Worm (Caenorhabditis elegans) whole organism, late embryonic: Measurements from ENCODE around the gene H34I24.2.

Experiments
- T23F11.4 ChIP-seq: fragments of 200-800 bp; sonication (Bioruptor generic); optimal IDR thresholded peaks from 2 replicates; lab custom pipeline; 2018; ENCODE audit warnings: mild to moderate bottlenecking, missing genetic modification characterization, missing compliant biosample characterization
- ama-1 ChIP-seq: fragments of 150-350 bp; optimal IDR thresholded peaks from 2 replicates; lab custom pipeline; 2014
- ceh-6 ChIP-seq: fragments of 200-800 bp; sonication (Bioruptor generic); optimal IDR thresholded peaks from 2 replicates; lab custom pipeline; 2018; ENCODE audit warnings: mild to moderate bottlenecking, missing genetic modification characterization, missing compliant biosample characterization
- hlh-15 ChIP-seq: sonication (generic microtip); optimal IDR thresholded peaks from 2 replicates; lab custom pipeline; 2016; ENCODE audit warnings: missing genetic modification characterization, missing compliant biosample characterization
- pha-2 ChIP-seq: sonication (generic microtip); optimal IDR thresholded peaks from 2 replicates; lab custom pipeline; 2017; ENCODE audit warnings: mild to moderate bottlenecking, missing genetic modification characterization, missing compliant biosample characterization
- pros-1 ChIP-seq: fragments of 150-350 bp; optimal IDR thresholded peaks from 2 replicates; lab custom pipeline; 2014; ENCODE audit warnings: missing biosample characterization, missing genetic modification reagents, missing genetic modification characterization
- rnt-1 ChIP-seq: sonication (generic microtip); optimal IDR thresholded peaks from 2 replicates; lab custom pipeline; 2016; ENCODE audit warnings: missing genetic modification characterization, missing compliant biosample characterization
- tbx-2 ChIP-seq: sonication (generic microtip); optimal IDR thresholded peaks from 2 replicates; lab custom pipeline; 2016; ENCODE audit warnings: missing genetic modification characterization, missing compliant biosample characterization

ce11 chrIII:2804461-2804860, 37.4 kb upstream of the H34I24.2 start:
- no peak for TF ChIP-seq ama-1 (lab: Kevin White, UChicago)
- no peak for TF ChIP-seq pros-1 (tag; lab: Kevin White, UChicago)
- TF ChIP-seq ceh-6 (GFP tag; lab: Kevin White, UChicago), result no peak
- TF ChIP-seq hlh-15 (tag; lab: Kevin White, UChicago), result no peak
- no peak for TF ChIP-seq T23F11.4 (GFP tag; lab: Kevin White, UChicago)
- no peak for TF ChIP-seq rnt-1 (tag; lab: Kevin White, UChicago)
- no peak for TF ChIP-seq pha-2 (tag; lab: Kevin White, UChicago)
- TF ChIP-seq tbx-2 (tag; lab: Kevin White, UChicago), result no peak
